Fruit fly (Drosophila melanogaster): ENCODE measurements around the gene Coq6.

Gene Coq6

dm6 chr2L:5517393-5517792 is 14.6 kb downstream of the Coq6 start, which contains the start of gene CG14020:
CG14020 (plus strand) TSS chr2L:5517737.
- TF ChIP-seq salr (GFP tag; optimal IDR thresholded peaks at IDR 0.05) (no peak), acj6 (GFP tag; optimal IDR thresholded peaks at IDR 0.05) (no peak), CG15336 (GFP tag; IDR thresholded peaks at IDR 0.05) (no peak), Smox (GFP tag; optimal IDR thresholded peaks at IDR 0.05) (no peak), CG8632 (GFP tag; optimal IDR thresholded peaks at IDR 0.05) (no peak), CG10669 (GFP tag; optimal IDR thresholded peaks at IDR 0.05) (no peak), CG8319 (GFP tag; optimal IDR thresholded peaks at IDR 0.05) (no peak), eg (GFP tag; IDR thresholded peaks at IDR 0.05) (no peak), Eip78C (GFP tag) (no peak), Ets96B (tag; optimal IDR thresholded peaks at IDR 0.05) (no peak), net (GFP tag; optimal IDR thresholded peaks at IDR 0.05) (no peak)

dm6 chr2L:5514946-5515345 is 17.1 kb downstream of the Coq6 start:
- TF ChIP-seq lz (GFP tag; optimal IDR thresholded peaks at IDR 0.05) (no peak), CG11762 (GFP tag; optimal IDR thresholded peaks at IDR 0.05; ENCODE audit: insufficient read depth) (no peak), CG34406 (GFP tag; optimal IDR thresholded peaks at IDR 0.05) (no peak), CG31627 (GFP tag; optimal IDR thresholded peaks at IDR 0.05) (no peak), CG6276 (GFP tag; optimal IDR thresholded peaks at IDR 0.05) (no peak)

dm6 chr2L:5507823-5508438 is 24.1 kb downstream of the Coq6 start:
- TF ChIP-seq CG6163 (GFP tag; IDR thresholded peaks at IDR 0.05) (peak; percentile 47; the same call in 1 of the 3 replicates), fd59A (GFP tag; optimal IDR thresholded peaks at IDR 0.05) (peak; percentile 16), CG7368 (GFP tag; optimal IDR thresholded peaks at IDR 0.05) (peak; percentile 7), cyc (GFP tag; optimal IDR thresholded peaks at IDR 0.05) (peak; percentile 11), CG10669 (GFP tag; optimal IDR thresholded peaks at IDR 0.05) (peak; percentile 28), CG16779 (tag; optimal IDR thresholded peaks at IDR 0.05) (no peak), lz (GFP tag; optimal IDR thresholded peaks at IDR 0.05) (peak; percentile 27), esn (GFP tag; optimal IDR thresholded peaks at IDR 0.05) (peak; percentile 20), CG6808 (GFP tag; optimal IDR thresholded peaks at IDR 0.05) (peak; percentile 25), CG8632 (GFP tag; optimal IDR thresholded peaks at IDR 0.05) (no peak), Ets96B (tag; optimal IDR thresholded peaks at IDR 0.05) (peak; percentile 39), Hr39 (GFP tag; optimal IDR thresholded peaks at IDR 0.05) (peak; percentile 10), eg (GFP tag; IDR thresholded peaks at IDR 0.05) (no peak), Sox102F (GFP tag; optimal IDR thresholded peaks at IDR 0.05) (no peak), svp (GFP tag) (peak; percentile 78), spab (GFP tag; optimal IDR thresholded peaks at IDR 0.05) (peak; percentile 1), Eip78C (GFP tag) (peak; percentile 70), CG11294 (GFP tag; IDR thresholded peaks at IDR 0.05) (no peak), CG6276 (GFP tag; optimal IDR thresholded peaks at IDR 0.05) (no peak), CG8119 (GFP tag; IDR thresholded peaks at IDR 0.05) (no peak), Eip75B (GFP tag; optimal IDR thresholded peaks at IDR 0.05) (peak; percentile 66), Smox (GFP tag; optimal IDR thresholded peaks at IDR 0.05) (peak; percentile 12), dsx (GFP tag; optimal IDR thresholded peaks at IDR 0.05; ENCODE audit: poor library complexity, severe bottlenecking) (peak; percentile 4)

dm6 chr2L:5507082-5507481 is 24.9 kb downstream of the Coq6 start:
- TF ChIP-seq CG4318 (GFP tag; optimal IDR thresholded peaks at IDR 0.05) (no peak), CG8119 (GFP tag; IDR thresholded peaks at IDR 0.05) (no peak), Hr38 (GFP tag; optimal IDR thresholded peaks at IDR 0.05) (no peak), CG16779 (tag; optimal IDR thresholded peaks at IDR 0.05) (no peak), dsx (GFP tag; optimal IDR thresholded peaks at IDR 0.05; ENCODE audit: poor library complexity, severe bottlenecking) (peak; percentile 9), CG15336 (GFP tag; IDR thresholded peaks at IDR 0.05) (no peak), CG3032 (tag; optimal IDR thresholded peaks at IDR 0.05) (peak; percentile 50), Met (GFP tag; optimal IDR thresholded peaks at IDR 0.05) (peak; percentile 3), esn (GFP tag; optimal IDR thresholded peaks at IDR 0.05) (no peak), fd59A (GFP tag; optimal IDR thresholded peaks at IDR 0.05) (no peak), pdm3 (GFP tag; optimal IDR thresholded peaks at IDR 0.05) (no peak), CG1621 (tag; optimal IDR thresholded peaks at IDR 0.05) (no peak), CG11762 (GFP tag; optimal IDR thresholded peaks at IDR 0.05; ENCODE audit: insufficient read depth) (no peak), Ets21C (GFP tag; optimal IDR thresholded peaks at IDR 0.05) (no peak), ss (GFP tag; optimal IDR thresholded peaks at IDR 0.05) (peak in 1 of 2 experiments; percentile 9), Ets96B (tag; optimal IDR thresholded peaks at IDR 0.05) (peak; percentile 35), vri (GFP tag; optimal IDR thresholded peaks at IDR 0.05) (no peak), Sox14 (GFP tag; optimal IDR thresholded peaks at IDR 0.05) (no peak), CG11294 (GFP tag; IDR thresholded peaks at IDR 0.05) (no peak), CG9139 (GFP tag; optimal IDR thresholded peaks at IDR 0.05) (no peak), Eip78C (GFP tag) (peak; percentile 38), CG6163 (GFP tag; IDR thresholded peaks at IDR 0.05) (no peak), eg (GFP tag; IDR thresholded peaks at IDR 0.05) (no peak), spab (GFP tag; optimal IDR thresholded peaks at IDR 0.05) (peak; percentile 16), svp (GFP tag) (peak; percentile 35)
